Worm (Caenorhabditis elegans) whole organism, L4 larva: Measurements from ENCODE around the gene sri-77.

ENCODE experiments used
- Y105C5A.15 ChIP-seq: fragments of 200-800 bp; sonication (Bioruptor generic); IDR thresholded peaks from 2 replicates; pipeline ENCODE4 v1.3.6; 2022; ENCODE audit warnings: missing genetic modification characterization, missing compliant biosample characterization
- aly-2 ChIP-seq: sonication (generic microtip); optimal IDR thresholded peaks from 2 replicates; lab custom pipeline; 2018; ENCODE audit warnings: missing biosample characterization, missing genetic modification characterization
- ces-1 ChIP-seq: fragments of 150-350 bp; sonication (generic microtip); optimal IDR thresholded peaks from 4 replicates; lab custom pipeline; 2014; ENCODE audit warnings: missing biosample characterization, missing genetic modification reagents, missing genetic modification characterization
- mxl-3 ChIP-seq: fragments of 200-800 bp; sonication (Bioruptor generic); optimal IDR thresholded peaks from 2 replicates; lab custom pipeline; 2018; ENCODE audit warnings: mild to moderate bottlenecking, missing genetic modification characterization, missing compliant biosample characterization
- nhr-111 ChIP-seq: fragments of 200-800 bp; sonication (Bioruptor generic); optimal IDR thresholded peaks from 2 replicates; lab custom pipeline; 2018; ENCODE audit warnings: mild to moderate bottlenecking, missing genetic modification characterization, missing compliant biosample characterization
- nhr-6 ChIP-seq: fragments of 150-350 bp; optimal IDR thresholded peaks from 2 replicates; lab custom pipeline; 2014; ENCODE audit warnings: missing biosample characterization, missing genetic modification characterization
- pqm-1 ChIP-seq: sonication (generic microtip); optimal IDR thresholded peaks from 2 replicates; lab custom pipeline; 2017; ENCODE audit warnings: missing biosample characterization, missing genetic modification characterization
- unc-62 ChIP-seq, 3 experiments: fragments of 150-350 bp in 1 of 3; sonication (generic microtip); optimal IDR thresholded peaks in 2 of 3; peaks in 1 of 3; 1 replicate in 1 of 3; 2 replicates in 2 of 3; lab custom pipeline; 2014 to 2017; ENCODE audit warnings: missing biosample characterization in 3 of 3, missing genetic modification characterization in 3 of 3, missing genetic modification reagents in 3 of 3, missing genotype in 1 of 3

- TF ChIP-seq mxl-3 (GFP tag; lab: Kevin White, UChicago) (no peak), Y105C5A.15 (GFP tag; lab: Robert Waterston, UW) (no peak), ces-1 (GFP tag; lab: Kevin White, UChicago) (no peak), unc-62 (GFP tag; optimal IDR thresholded peaks at IDR 0.05 in 1 of 2; lab: Kevin White, UChicago) (no peak), unc-62 (tag; optimal IDR thresholded peaks at IDR 0.05; lab: Kevin White, UChicago) (no peak), pqm-1 (tag; lab: Kevin White, UChicago) (no peak), aly-2 (tag; lab: Kevin White, UChicago) (no peak), nhr-6 (tag; lab: Kevin White, UChicago) (no peak), nhr-111 (GFP tag; lab: Kevin White, UChicago) (no peak)
These were observed 22.1 kb upstream of the sri-77 start, which contains the start of gene sri-71 for ce11 chrII:2627154-2627799.
